Fruit fly (Drosophila melanogaster): Measurements from ENCODE around the gene Cox17.

The Cox17 gene

DNA sequence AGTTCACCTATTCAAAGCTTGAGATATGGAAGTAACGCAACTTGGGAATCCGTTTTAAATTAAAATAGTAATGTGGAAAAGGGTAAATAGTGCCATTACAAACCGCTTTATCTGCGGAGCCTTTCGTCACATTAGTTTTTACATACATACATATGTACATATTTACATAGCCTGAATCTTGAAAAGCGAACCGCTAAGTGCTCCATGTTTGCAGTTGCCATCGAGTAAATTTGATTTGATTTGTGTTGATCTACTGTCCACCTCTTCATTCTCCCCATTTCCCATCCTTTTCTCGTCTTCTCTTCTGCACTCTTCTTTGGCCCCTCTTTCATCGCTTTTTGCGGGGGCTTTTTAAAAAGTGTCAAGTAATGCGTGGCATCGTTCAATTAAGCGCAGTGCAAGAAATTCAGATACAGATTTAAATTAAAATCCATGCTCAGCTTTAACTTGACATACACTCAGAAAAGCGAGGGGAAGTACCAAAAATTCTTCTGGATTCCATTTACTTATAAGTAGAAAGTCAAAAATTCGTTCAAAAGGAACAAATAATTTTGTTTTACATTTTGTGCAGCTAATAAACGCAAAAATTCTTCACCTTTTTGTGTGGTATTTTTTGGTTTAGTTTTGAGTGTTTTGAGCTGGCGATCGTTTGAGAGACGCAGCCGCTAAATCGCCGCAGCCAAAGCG lies 41.3 kb downstream of the Cox17 start (continued):
- TF ChIP-seq Bteb2 (GFP tag; optimal IDR thresholded peaks at IDR 0.05) (peak; percentile 51), hbn (GFP tag; IDR thresholded peaks at IDR 0.05; ENCODE audit: partially characterized antibody) (no peak), ATbp (GFP tag; optimal IDR thresholded peaks at IDR 0.05) (peak; percentile 99), CG7357 (GFP tag; IDR thresholded peaks at IDR 0.05) (peak; percentile 16; the same call in 1 of the 3 replicates), CHES-1-like (GFP tag; optimal IDR thresholded peaks at IDR 0.05) (peak; percentile 79), Tbp (GFP tag; optimal IDR thresholded peaks at IDR 0.05) (no peak), usp (GFP tag; optimal IDR thresholded peaks at IDR 0.05) (no peak), CG7839 (tag; optimal IDR thresholded peaks at IDR 0.05) (peak; percentile 36), CG16863 (GFP tag; optimal IDR thresholded peaks at IDR 0.05) (peak; percentile 76), pzg (GFP tag; optimal IDR thresholded peaks at IDR 0.05) (no peak), luna (GFP tag; optimal IDR thresholded peaks at IDR 0.05) (no peak), CG11247 (GFP tag; IDR thresholded peaks at IDR 0.05) (peak; percentile 72), CG10366 (GFP tag; IDR thresholded peaks at IDR 0.05) (peak; percentile 7; the same call in 1 of the 2 replicates), Nf-YC (tag; optimal IDR thresholded peaks at IDR 0.05) (peak; percentile 47), CG14441 (GFP tag; IDR thresholded peaks at IDR 0.05) (peak; percentile 8; the same call in 1 of the 2 replicates), CG11695 (GFP tag; IDR thresholded peaks at IDR 0.05) (peak; percentile 72), pfk (GFP tag; optimal IDR thresholded peaks at IDR 0.05) (peak; percentile 73), CG2202 (tag; optimal IDR thresholded peaks at IDR 0.05) (peak; percentile 89), Usf (GFP tag; optimal IDR thresholded peaks at IDR 0.05) (peak; percentile 22), caup (GFP tag; optimal IDR thresholded peaks at IDR 0.05; ENCODE audit: severe bottlenecking) (peak; percentile 90), Nf-YB (GFP tag; optimal IDR thresholded peaks at IDR 0.05) (peak; percentile 62), pum (GFP tag; optimal IDR thresholded peaks at IDR 0.05) (peak; percentile 11), amos (GFP tag; IDR thresholded peaks at IDR 0.05; ENCODE audit: partially characterized antibody) (no peak), run (tag; optimal IDR thresholded peaks at IDR 0.05) (peak; percentile 75), CG9609 (GFP tag; optimal IDR thresholded peaks at IDR 0.05) (peak; percentile 47), pan (optimal IDR thresholded peaks at IDR 0.05) (no peak), pan (GFP tag; optimal IDR thresholded peaks at IDR 0.05 in 1 of 2, IDR thresholded peaks at IDR 0.05 in 1 of 2) (peak in 1 of 2 experiments; percentile 83), Mes4 (GFP tag; optimal IDR thresholded peaks at IDR 0.05) (peak; percentile 90), CG30403 (GFP tag; optimal IDR thresholded peaks at IDR 0.05) (peak; percentile 10), nerfin-1 (tag; optimal IDR thresholded peaks at IDR 0.05) (peak; percentile 82), CG5245 (GFP tag; optimal IDR thresholded peaks at IDR 0.05) (peak; percentile 63), Mad (GFP tag; optimal IDR thresholded peaks at IDR 0.05) (peak; percentile 58), HHEX (GFP tag; optimal IDR thresholded peaks at IDR 0.05) (peak; percentile 90), hb (GFP tag; IDR thresholded peaks at IDR 0.05; ENCODE audit: partially characterized antibody) (no peak), CG11085 (GFP tag; IDR thresholded peaks at IDR 0.05) (peak; percentile 41; the same call in 1 of the 2 replicates), CG5953 (GFP tag; IDR thresholded peaks at IDR 0.05) (peak; percentile 89), rib (GFP tag; IDR thresholded peaks at IDR 0.05) (peak; percentile 65), twi (tag; optimal IDR thresholded peaks at IDR 0.05) (no peak), Six4 (GFP tag; optimal IDR thresholded peaks at IDR 0.05) (peak; percentile 60), CG3838 (GFP tag; optimal IDR thresholded peaks at IDR 0.05) (peak; percentile 78), Xrp1 (GFP tag; IDR thresholded peaks at IDR 0.05) (peak; percentile 86), Gug (GFP tag; IDR thresholded peaks at IDR 0.05) (no peak), gcm2 (GFP tag; optimal IDR thresholded peaks at IDR 0.05) (peak; percentile 72), Dad (GFP tag; optimal IDR thresholded peaks at IDR 0.05) (peak; percentile 54), CG6689 (GFP tag; IDR thresholded peaks at IDR 0.05) (peak; percentile 26; the same call in 1 of the 2 replicates), CG6654 (GFP tag; optimal IDR thresholded peaks at IDR 0.05) (peak; percentile 36), CG2116 (GFP tag; optimal IDR thresholded peaks at IDR 0.05) (peak; percentile 48), Lhr (GFP tag; optimal IDR thresholded peaks at IDR 0.05) (peak; percentile 83), CG18764 (GFP tag; optimal IDR thresholded peaks at IDR 0.05) (peak; percentile 78), otp (GFP tag; IDR thresholded peaks at IDR 0.05) (peak; percentile 90)

All from whole organism, embryonic.